Worm (Caenorhabditis elegans) whole organism, early embryonic: ENCODE results near the gene dhhc-4.

Experiments
- F13C5.2 ChIP-seq: sonication (generic microtip); optimal IDR thresholded peaks from 2 replicates; lab custom pipeline; 2017; ENCODE audit warnings: mild to moderate bottlenecking, missing genetic modification characterization, inconsistent platforms, missing compliant biosample characterization
- aly-1 ChIP-seq: sonication (generic microtip); optimal IDR thresholded peaks from 2 replicates; lab custom pipeline; 2016; ENCODE audit warnings: missing genetic modification characterization, missing compliant biosample characterization
- ama-1 ChIP-seq: fragments of 150-350 bp; optimal IDR thresholded peaks from 2 replicates; lab custom pipeline; 2014
- ceh-13 ChIP-seq: fragments of 200-800 bp; sonication (Bioruptor generic); optimal IDR thresholded peaks from 2 replicates; lab custom pipeline; 2018; ENCODE audit warnings: mild to moderate bottlenecking, missing genetic modification characterization, missing compliant biosample characterization
- ceh-36 ChIP-seq: sonication (generic microtip); optimal IDR thresholded peaks from 2 replicates; lab custom pipeline; 2016; ENCODE audit warnings: missing genetic modification characterization, inconsistent platforms, missing compliant biosample characterization
- flt-1 ChIP-seq: fragments of 200-800 bp; sonication (Bioruptor generic); IDR thresholded peaks from 2 replicates; pipeline ENCODE4 v1.3.6; 2022; ENCODE audit warnings: missing genetic modification characterization, missing compliant biosample characterization
- hmbx-1 ChIP-seq: sonication (generic microtip); optimal IDR thresholded peaks from 2 replicates; lab custom pipeline; 2016; ENCODE audit warnings: mild to moderate bottlenecking, missing genetic modification characterization, missing compliant biosample characterization
- hmg-4 ChIP-seq: fragments of 200-800 bp; sonication (Bioruptor generic); optimal IDR thresholded peaks from 2 replicates; lab custom pipeline; 2018; ENCODE audit warnings: mild to moderate bottlenecking, missing genetic modification characterization, missing compliant biosample characterization
- hnd-1 ChIP-seq: sonication (generic microtip); optimal IDR thresholded peaks from 2 replicates; lab custom pipeline; 2016; ENCODE audit warnings: missing genetic modification characterization, missing compliant biosample characterization
- pes-1 ChIP-seq: fragments of 200-800 bp; sonication (Bioruptor generic); IDR thresholded peaks from 2 replicates; pipeline ENCODE4 v1.3.6; 2022; ENCODE audit warnings: missing genetic modification reagents, missing genetic modification characterization, missing compliant biosample characterization
- scrt-1 ChIP-seq: fragments of 200-800 bp; sonication (Bioruptor generic); IDR thresholded peaks from 2 replicates; pipeline ENCODE4 v1.3.6; 2022; ENCODE audit warnings: missing genetic modification characterization, missing compliant biosample characterization
- tbx-11 ChIP-seq: fragments of 200-800 bp; sonication (Bioruptor generic); IDR thresholded peaks from 2 replicates; pipeline ENCODE4 v1.3.6; 2022; ENCODE audit warnings: missing genetic modification characterization, missing compliant biosample characterization
- tbx-37 ChIP-seq: fragments of 200-800 bp; sonication (Bioruptor generic); conservative IDR thresholded peaks from 2 replicates; pipeline ENCODE4 v1.3.6; 2022; ENCODE audit warnings: missing genetic modification reagents, missing genetic modification characterization, missing compliant biosample characterization
- tra-4 ChIP-seq: sonication (generic microtip); optimal IDR thresholded peaks from 2 replicates; lab custom pipeline; 2017; ENCODE audit warnings: missing genetic modification characterization, missing compliant biosample characterization

- TF ChIP-seq ama-1 (lab: Kevin White, UChicago) = no peak
- TF ChIP-seq F13C5.2 (tag; lab: Kevin White, UChicago) = no peak
- TF ChIP-seq tbx-11 (GFP tag; lab: Robert Waterston, UW) = no peak
- no peak for TF ChIP-seq tra-4
- peak; percentile 73 for TF ChIP-seq hmg-4 (GFP tag; lab: Kevin White, UChicago)
- no peak for TF ChIP-seq ceh-13 (GFP tag; lab: Kevin White, UChicago)
- no peak for TF ChIP-seq scrt-1 (GFP tag; lab: Robert Waterston, UW)
- no peak for TF ChIP-seq flt-1 (GFP tag; lab: Robert Waterston, UW)
- no peak for TF ChIP-seq hnd-1 (tag; lab: Kevin White, UChicago)
- no peak for TF ChIP-seq tbx-37 (GFP tag; lab: Robert Waterston, UW)
- TF ChIP-seq ceh-36 (tag; lab: Kevin White, UChicago) = no peak
- peak; percentile 19 for TF ChIP-seq aly-1
- TF ChIP-seq pes-1 (GFP tag; lab: Robert Waterston, UW) = no peak
- no peak for TF ChIP-seq hmbx-1
Measured at ce11 chrIII:9817087-9817612, 50.4 kb downstream of the dhhc-4 start, which contains the start of gene cnx-1.
